Worm (Caenorhabditis elegans) whole organism, early embryonic: ENCODE measurements around the gene T05B4.13.

Experiments
- ama-1 ChIP-seq: fragments of 150-350 bp; optimal IDR thresholded peaks from 2 replicates; lab custom pipeline; 2014
- ets-7 ChIP-seq: sonication (generic microtip); optimal IDR thresholded peaks from 2 replicates; lab custom pipeline; 2016; ENCODE audit warnings: missing genotype, missing genetic modification characterization, missing compliant biosample characterization
- tbx-37 ChIP-seq: fragments of 200-800 bp; sonication (Bioruptor generic); conservative IDR thresholded peaks from 2 replicates; pipeline ENCODE4 v1.3.6; 2022; ENCODE audit warnings: missing genetic modification reagents, missing genetic modification characterization, missing compliant biosample characterization

- TF ChIP-seq tbx-37 (no peak), ama-1 (lab: Kevin White, UChicago) (no peak), ets-7 (tag; lab: Kevin White, UChicago) (no peak)
These were observed 46.1 kb downstream of the T05B4.13 start, which contains the start of gene srh-211 for ce11 chrV:4081283-4081682.
